Fruit fly (Drosophila melanogaster) whole organism, wandering third instar larva: Measurements from ENCODE around the gene CG14420.
A peak's percentile ranks its signal among the peaks of the same experiment; 100 is the strongest.

Source experiments
- Abd-B ChIP-seq: fragments of >200 bp; optimal IDR thresholded peaks from 2 replicates; lab custom pipeline; 2017; ENCODE audit warnings: missing biosample characterization, missing genetic modification characterization
- CG32264 ChIP-seq: fragments of 200-800 bp; sonication (Bioruptor generic); optimal IDR thresholded peaks from 2 replicates; lab custom pipeline; 2016; ENCODE audit warnings: missing biosample characterization, missing genetic modification characterization
- CG9705 ChIP-seq: fragments of 200-800 bp; sonication (Bioruptor generic); optimal IDR thresholded peaks from 2 replicates; lab custom pipeline; 2018; ENCODE audit warnings: missing biosample characterization, mild to moderate bottlenecking, missing genetic modification characterization
- CrebA ChIP-seq: fragments of 200-800 bp; sonication (Bioruptor generic); optimal IDR thresholded peaks from 2 replicates; lab custom pipeline; 2016; ENCODE audit warnings: missing biosample characterization, mild to moderate bottlenecking, missing genetic modification characterization, borderline replicate concordance
- Dfd ChIP-seq: fragments of >200 bp; optimal IDR thresholded peaks from 2 replicates; lab custom pipeline; 2017; ENCODE audit warnings: missing biosample characterization, missing genetic modification characterization
- Dif ChIP-seq: fragments of 200-275, 200-300 bp; sonication (Bioruptor generic); optimal IDR thresholded peaks from 2 replicates; lab custom pipeline; 2018; ENCODE audit warnings: missing biosample characterization, missing genetic modification characterization; ENCODE audit not compliant: partially characterized antibody
- GATAd ChIP-seq: sonication (Bioruptor generic); optimal IDR thresholded peaks from 2 replicates; lab custom pipeline; 2016; ENCODE audit warnings: missing biosample characterization, missing genetic modification characterization
- HLH106 ChIP-seq: fragments of 200-800 bp; optimal IDR thresholded peaks from 3 replicates; lab custom pipeline; 2019; ENCODE audit warnings: missing biosample characterization, mild to moderate bottlenecking, missing genetic modification characterization, moderate library complexity
- Hnf4 ChIP-seq: fragments of 200-800 bp; sonication (Bioruptor generic); optimal IDR thresholded peaks from 2 replicates; lab custom pipeline; 2016; ENCODE audit warnings: missing biosample characterization, mild to moderate bottlenecking, missing genetic modification characterization
- Hr78 ChIP-seq: fragments of >200 bp; optimal IDR thresholded peaks from 2 replicates; lab custom pipeline; 2017; ENCODE audit warnings: missing biosample characterization, missing genetic modification characterization
- Hr83 ChIP-seq: fragments of 200-300 bp; sonication (Bioruptor generic); optimal IDR thresholded peaks from 2 replicates; lab custom pipeline; 2016; ENCODE audit warnings: missing biosample characterization, mild to moderate bottlenecking, missing genetic modification characterization, moderate library complexity; ENCODE audit not compliant: poor library complexity, severe bottlenecking
- Jra ChIP-seq: sonication (Bioruptor generic); optimal IDR thresholded peaks from 2 replicates; lab custom pipeline; 2016; ENCODE audit warnings: missing biosample characterization, missing genetic modification characterization
- Mio ChIP-seq: sonication (Bioruptor generic); optimal IDR thresholded peaks from 2 replicates; lab custom pipeline; 2016; ENCODE audit warnings: missing biosample characterization, missing genetic modification characterization
- Myc ChIP-seq: fragments of >200 bp; optimal IDR thresholded peaks from 2 replicates; lab custom pipeline; 2017
- N ChIP-seq: fragments of >200 bp; optimal IDR thresholded peaks from 2 replicates; lab custom pipeline; 2018; ENCODE audit warnings: missing biosample characterization, missing external identifiers, missing genetic modification characterization
- OdsH ChIP-seq: fragments of 200-800 bp; sonication (Bioruptor generic); optimal IDR thresholded peaks from 2 replicates; lab custom pipeline; 2016; ENCODE audit warnings: missing biosample characterization, mild to moderate bottlenecking, missing genetic modification characterization
- Rel ChIP-seq, 2 experiments: fragments of 200-800 bp; sonication (Bioruptor generic) in 1 of 2; optimal IDR thresholded peaks; 2 replicates in 1 of 2; 3 replicates in 1 of 2; lab custom pipeline; 2016 to 2019; ENCODE audit warnings: mild to moderate bottlenecking in 2 of 2, missing biosample characterization in 2 of 2, missing genetic modification characterization in 2 of 2, moderate library complexity in 1 of 2
- Sp1 ChIP-seq: fragments of 200-800 bp; sonication (Bioruptor generic); optimal IDR thresholded peaks from 3 replicates; lab custom pipeline; 2019; ENCODE audit warnings: missing biosample characterization, mild to moderate bottlenecking, missing genetic modification characterization, moderate library complexity
- Vsx2 ChIP-seq: fragments of 200-300, 225-300 bp; sonication (Bioruptor generic); optimal IDR thresholded peaks from 2 replicates; lab custom pipeline; 2018; ENCODE audit warnings: missing biosample characterization, missing genetic modification characterization; ENCODE audit not compliant: partially characterized antibody
- br ChIP-seq: fragments of 200-800 bp; sonication (Bioruptor generic); optimal IDR thresholded peaks from 2 replicates; lab custom pipeline; 2016; ENCODE audit warnings: missing biosample characterization, missing genetic modification characterization
- brk ChIP-seq: fragments of 200-800 bp; sonication (Bioruptor generic); optimal IDR thresholded peaks from 2 replicates; lab custom pipeline; 2016; ENCODE audit warnings: missing biosample characterization, mild to moderate bottlenecking, missing genetic modification characterization
- dl ChIP-seq, 2 experiments: fragments of 175-275, 200-275 bp in 1 of 2; fragments of 200-275 bp in 1 of 2; sonication (Bioruptor generic); optimal IDR thresholded peaks; lab custom pipeline; 2018; ENCODE audit warnings: mild to moderate bottlenecking in 2 of 2, missing biosample characterization in 2 of 2, missing genetic modification characterization in 2 of 2, moderate library complexity in 2 of 2; ENCODE audit not compliant: partially characterized antibody in 2 of 2, insufficient read depth in 1 of 2
- dmrt93B ChIP-seq: fragments of 200-800 bp; sonication (Bioruptor generic); optimal IDR thresholded peaks from 2 replicates; lab custom pipeline; 2018; ENCODE audit warnings: missing biosample characterization, mild to moderate bottlenecking, missing genetic modification characterization
- dsf ChIP-seq: sonication (Bioruptor generic); optimal IDR thresholded peaks from 2 replicates; lab custom pipeline; 2016; ENCODE audit warnings: missing biosample characterization, missing genetic modification characterization, borderline replicate concordance
- ey ChIP-seq: fragments of 200-800 bp; sonication (Bioruptor generic); optimal IDR thresholded peaks from 2 replicates; lab custom pipeline; 2016; ENCODE audit warnings: missing biosample characterization, missing genetic modification characterization
- foxo ChIP-seq, 2 experiments: fragments of 200-800 bp; sonication (Bioruptor generic); optimal IDR thresholded peaks; 2 replicates in 1 of 2; 3 replicates in 1 of 2; lab custom pipeline; 2016 to 2017; ENCODE audit warnings: missing biosample characterization in 2 of 2, missing genetic modification characterization in 2 of 2
- fru ChIP-seq: fragments of 200-800 bp; sonication (Bioruptor generic); optimal IDR thresholded peaks from 3 replicates; lab custom pipeline; 2016; ENCODE audit warnings: missing biosample characterization, mild to moderate bottlenecking, missing genetic modification characterization
- h ChIP-seq: fragments of 200-800 bp; sonication (Bioruptor generic); optimal IDR thresholded peaks from 3 replicates; lab custom pipeline; 2016; ENCODE audit warnings: missing biosample characterization, mild to moderate bottlenecking, missing genetic modification characterization
- jim ChIP-seq: fragments of 175-275, 200-325 bp; sonication (Bioruptor generic); optimal IDR thresholded peaks from 2 replicates; lab custom pipeline; 2016; ENCODE audit warnings: missing biosample characterization, mild to moderate bottlenecking, missing genetic modification characterization
- lola ChIP-seq: fragments of >200 bp; optimal IDR thresholded peaks from 2 replicates; lab custom pipeline; 2017; ENCODE audit warnings: missing biosample characterization, missing genetic modification characterization
- pan ChIP-seq: fragments of >200 bp; optimal IDR thresholded peaks from 2 replicates; lab custom pipeline; 2017
- psq ChIP-seq: fragments of 200-800 bp; sonication (Bioruptor generic); optimal IDR thresholded peaks from 3 replicates; lab custom pipeline; 2017; ENCODE audit warnings: missing biosample characterization, mild to moderate bottlenecking, missing genetic modification characterization, moderate library complexity
- rgr ChIP-seq: fragments of 200-800 bp; sonication (Bioruptor generic); optimal IDR thresholded peaks from 3 replicates; lab custom pipeline; 2016; ENCODE audit warnings: missing biosample characterization, mild to moderate bottlenecking, missing genetic modification characterization
- sage ChIP-seq: fragments of 200-800 bp; sonication (Bioruptor generic); optimal IDR thresholded peaks from 2 replicates; lab custom pipeline; 2016; ENCODE audit warnings: missing biosample characterization, mild to moderate bottlenecking, missing genetic modification characterization
- sv ChIP-seq: fragments of 200-800 bp; sonication (Bioruptor generic); optimal IDR thresholded peaks from 3 replicates; lab custom pipeline; 2016; ENCODE audit warnings: missing biosample characterization, missing genetic modification characterization
- tai ChIP-seq: sonication (Bioruptor generic); optimal IDR thresholded peaks from 2 replicates; lab custom pipeline; 2016; ENCODE audit warnings: missing biosample characterization, missing genetic modification characterization
- usp ChIP-seq: fragments of >200 bp; optimal IDR thresholded peaks from 2 replicates; lab custom pipeline; 2017; ENCODE audit warnings: missing biosample characterization, missing genetic modification characterization
- woc ChIP-seq: sonication (Bioruptor generic); optimal IDR thresholded peaks from 2 replicates; lab custom pipeline; 2016; ENCODE audit warnings: missing biosample characterization, mild to moderate bottlenecking, missing genetic modification characterization

Gene CG14420

DNA sequence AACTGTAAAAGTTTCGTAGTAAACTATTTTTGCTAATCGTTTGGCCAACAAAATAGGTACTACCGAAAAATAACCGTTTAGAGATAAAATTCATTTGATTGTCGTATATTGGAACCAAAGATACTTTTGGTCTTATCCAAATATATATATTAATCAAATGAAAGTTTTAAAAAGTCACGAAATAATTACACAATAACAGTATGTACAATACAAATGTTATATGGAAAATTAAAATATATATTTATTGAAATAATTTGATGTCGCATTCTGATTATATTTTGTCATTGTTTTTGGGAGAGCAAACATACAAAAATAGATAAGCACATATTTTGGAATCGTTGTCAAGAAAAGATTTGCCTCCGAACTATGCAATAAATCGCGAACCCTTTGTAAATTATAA lies at the start of gene CG14420:
CG14420 (plus strand) TSS at position 301 of the 400 bp plus-strand sequence.
- no peak for TF ChIP-seq Vsx2 (GFP tag; lab: Kevin White, UChicago)
- TF ChIP-seq br = no peak
- no peak for TF ChIP-seq GATAd
- TF ChIP-seq dl (GFP tag; optimal IDR thresholded peaks at IDR 0.05; lab: Kevin White, UChicago; ENCODE audit: insufficient read depth in 1 of 2, partially characterized antibody in 2 of 2) = no peak
- no peak for TF ChIP-seq CG32264 (GFP tag; lab: Kevin White, UChicago)
- no peak for TF ChIP-seq dsf
- TF ChIP-seq usp = no peak
- no peak for TF ChIP-seq CG9705 (GFP tag; lab: Kevin White, UChicago)
- TF ChIP-seq, all 38 proteins: peak for 0

DNA sequence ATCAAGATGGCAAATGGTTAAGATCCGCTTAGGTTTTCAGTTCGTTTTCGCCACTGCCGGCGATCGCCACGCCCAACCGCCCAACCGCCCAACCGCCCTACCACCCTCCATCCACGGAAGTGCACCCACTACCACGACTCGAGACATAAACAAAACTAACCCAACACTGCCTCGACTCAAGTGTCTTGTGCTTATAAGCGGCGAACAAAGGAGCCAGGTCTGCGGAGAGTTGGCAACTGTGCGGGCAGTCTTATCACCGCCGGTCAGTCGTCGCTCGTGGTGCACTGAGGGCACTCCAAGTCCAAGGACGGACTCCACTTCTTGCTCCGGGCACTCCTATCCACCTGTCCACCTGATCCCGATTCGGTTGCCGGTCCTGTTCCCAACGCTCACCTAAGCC lies 48.2 kb upstream of the CG14420 start, which contains the start of gene CG3526:
CG3526 (plus strand) TSS at position 301 of the 400 bp plus-strand sequence.
- TF ChIP-seq foxo (GFP tag; optimal IDR thresholded peaks at IDR 0.05; lab: Kevin White, UChicago) (no peak), dsf (no peak), Hr78 (GFP tag; lab: Kevin White, UChicago) (no peak), GATAd (no peak), Sp1 (GFP tag; lab: Kevin White, UChicago) (no peak), Abd-B (GFP tag; lab: Kevin White, UChicago) (no peak), rgr (GFP tag; lab: Kevin White, UChicago) (no peak), Mio (GFP tag; lab: Kevin White, UChicago) (no peak), sv (no peak), ey (GFP tag; lab: Kevin White, UChicago) (no peak), Vsx2 (GFP tag; lab: Kevin White, UChicago) (no peak), OdsH (no peak), brk (GFP tag; lab: Kevin White, UChicago) (no peak), dmrt93B (no peak), jim (GFP tag; lab: Kevin White, UChicago) (no peak), sage (GFP tag; lab: Kevin White, UChicago) (no peak), usp (no peak)

DNA sequence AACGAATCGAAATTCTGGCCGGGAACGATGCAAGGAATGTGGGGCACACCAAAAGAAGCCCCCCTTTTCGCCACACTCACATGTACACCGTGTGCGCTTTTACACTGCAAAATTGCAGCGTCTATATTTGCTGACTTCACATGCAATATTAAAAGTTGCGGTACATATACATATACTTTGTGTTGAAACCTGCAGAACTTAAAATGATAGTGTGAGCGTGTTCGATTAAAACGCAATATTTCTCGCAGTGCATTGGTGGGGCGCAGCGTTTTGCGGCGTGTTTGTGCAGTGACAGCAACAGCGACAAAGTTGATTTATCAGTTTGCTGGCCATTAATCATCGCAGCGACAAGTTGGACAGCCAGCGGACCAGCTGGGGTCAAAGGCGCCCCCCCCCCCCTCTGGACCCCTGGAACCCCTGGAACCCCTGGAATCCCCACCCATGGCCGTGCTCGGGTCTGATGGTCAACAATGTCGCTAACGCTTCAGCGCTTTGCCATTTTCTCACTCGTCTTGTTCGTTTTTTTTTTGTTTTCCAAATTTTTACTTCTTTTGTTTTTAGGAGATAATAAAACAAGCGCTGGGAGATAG lies 31.5 kb upstream of the CG14420 start:
- TF ChIP-seq Vsx2 (GFP tag; lab: Kevin White, UChicago) (no peak), Dfd (GFP tag; lab: Kevin White, UChicago) (peak; percentile 92), CG9705 (GFP tag; lab: Kevin White, UChicago) (no peak), Hnf4 (no peak), Jra (no peak), woc (GFP tag; lab: Kevin White, UChicago) (no peak), dmrt93B (peak; percentile 39), dl (GFP tag; optimal IDR thresholded peaks at IDR 0.05; lab: Kevin White, UChicago; ENCODE audit: insufficient read depth in 1 of 2, partially characterized antibody in 2 of 2) (no peak), Hr83 (no peak), foxo (GFP tag; optimal IDR thresholded peaks at IDR 0.05; lab: Kevin White, UChicago) (no peak), pan (lab: Kevin White, UChicago) (no peak), Hr78 (GFP tag; lab: Kevin White, UChicago) (no peak), lola (GFP tag; lab: Kevin White, UChicago) (no peak), sv (no peak), br (peak; percentile 28), Myc (lab: Kevin White, UChicago) (no peak), sage (GFP tag; lab: Kevin White, UChicago) (no peak), tai (GFP tag; lab: Kevin White, UChicago) (no peak), Dif (GFP tag; lab: Kevin White, UChicago) (no peak), rgr (GFP tag; lab: Kevin White, UChicago) (peak; percentile 14), Rel (GFP tag; optimal IDR thresholded peaks at IDR 0.05; lab: Kevin White, UChicago) (no peak), Rel (tag; optimal IDR thresholded peaks at IDR 0.05; lab: Kevin White, UChicago) (no peak), psq (GFP tag; lab: Kevin White, UChicago) (no peak), h (GFP tag; lab: Kevin White, UChicago) (peak; percentile 45), jim (GFP tag; lab: Kevin White, UChicago) (no peak), N (GFP tag; lab: Kevin White, UChicago) (no peak), fru (GFP tag; lab: Kevin White, UChicago) (no peak), GATAd (no peak), Mio (GFP tag; lab: Kevin White, UChicago) (no peak), ey (GFP tag; lab: Kevin White, UChicago) (peak; percentile 37), OdsH (peak; percentile 0), HLH106 (peak; percentile 53), dsf (no peak), usp (no peak), Sp1 (GFP tag; lab: Kevin White, UChicago) (peak; percentile 3), brk (GFP tag; lab: Kevin White, UChicago) (no peak), CG32264 (GFP tag; lab: Kevin White, UChicago) (no peak), Abd-B (GFP tag; lab: Kevin White, UChicago) (no peak), CrebA (no peak)
- TF ChIP-seq, all 38 proteins: peak for 9
